Worm (Caenorhabditis elegans): Measurements from ENCODE around the gene B0336.12.
A peak's percentile ranks its signal among the peaks of the same experiment; 100 is the strongest.

The B0336.12 gene

DNA sequence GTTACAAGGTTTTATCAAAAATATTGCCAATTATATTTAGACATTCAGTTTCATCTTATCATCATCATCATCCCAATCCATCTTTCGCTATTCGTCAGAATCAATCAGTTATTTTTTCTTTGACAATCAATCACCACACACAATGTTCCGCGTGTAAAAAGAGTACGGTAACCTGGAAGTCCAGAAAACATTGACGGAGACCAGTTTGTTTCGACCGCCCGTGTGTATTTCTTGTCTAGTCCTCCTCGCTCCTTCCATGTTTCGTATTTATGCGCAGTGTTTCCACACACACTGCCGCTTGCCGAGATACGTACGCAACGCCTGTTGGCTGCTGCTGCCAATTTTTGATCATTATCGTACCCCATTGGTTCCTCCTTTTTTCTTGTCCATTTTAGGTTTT is 731 bp upstream of the B0336.12 start (continued):
- TF ChIP-seq lin-39 (tag; optimal IDR thresholded peaks at IDR 0.05) (no peak), ztf-4 (tag; optimal IDR thresholded peaks at IDR 0.05) (no peak), fos-1 (tag; optimal IDR thresholded peaks at IDR 0.05) (peak; percentile 36), unc-55 (GFP tag; optimal IDR thresholded peaks at IDR 0.05) (no peak), peb-1 (tag; optimal IDR thresholded peaks at IDR 0.05) (no peak), Y55F3AM.14 (GFP tag; optimal IDR thresholded peaks at IDR 0.05) (no peak), ceh-82 (tag; optimal IDR thresholded peaks at IDR 0.05) (no peak), ZK546.5 (tag; optimal IDR thresholded peaks at IDR 0.05) (no peak), nhr-129 (tag; optimal IDR thresholded peaks at IDR 0.05) (peak; percentile 26), mbf-1 (tag; optimal IDR thresholded peaks at IDR 0.05) (no peak)

DNA sequence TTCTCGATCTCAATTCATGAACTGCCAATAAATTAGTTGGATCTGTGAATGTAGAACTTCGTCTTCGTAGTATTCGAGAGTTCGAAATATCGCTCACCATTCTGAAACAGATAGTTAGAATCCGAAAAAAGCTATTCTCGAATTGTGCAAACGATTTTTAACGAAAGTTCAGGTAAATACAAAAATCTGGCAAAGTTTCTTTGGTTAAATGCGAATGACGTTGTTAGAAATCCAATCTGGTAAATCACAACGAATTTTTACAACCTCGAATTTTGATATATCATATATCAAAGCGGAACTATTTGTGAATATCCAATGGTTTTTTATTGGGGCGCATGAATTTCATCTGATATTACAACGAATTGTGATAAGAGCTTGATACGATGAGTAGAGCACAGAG is 721 bp downstream of the B0336.12 start, which contains the start of gene hpo-28:
Gene hpo-28, minus strand, starts transcription at position 101 of the 400 bp plus-strand sequence.
- TF ChIP-seq peb-1 (tag; optimal IDR thresholded peaks at IDR 0.05) (no peak), ceh-16 (tag; optimal IDR thresholded peaks at IDR 0.05) (no peak), ztf-1 (GFP tag; conservative IDR thresholded peaks at IDR 0.05) (no peak), egl-27 (tag; optimal IDR thresholded peaks at IDR 0.05) (no peak), ZK546.5 (tag; optimal IDR thresholded peaks at IDR 0.05) (no peak), crh-2 (tag; optimal IDR thresholded peaks at IDR 0.05) (no peak), sma-9 (GFP tag; optimal IDR thresholded peaks at IDR 0.05) (no peak), sma-9 (tag; optimal IDR thresholded peaks at IDR 0.05) (no peak), ztf-11 (tag; optimal IDR thresholded peaks at IDR 0.05) (no peak), dmd-4 (tag; optimal IDR thresholded peaks at IDR 0.05) (no peak), mab-5 (tag; optimal IDR thresholded peaks at IDR 0.05) (no peak), skn-1 (tag; optimal IDR thresholded peaks at IDR 0.05) (no peak), nhr-237 (tag; optimal IDR thresholded peaks at IDR 0.05) (no peak), ama-1 (optimal IDR thresholded peaks at IDR 0.05) (no peak), aly-2 (tag; optimal IDR thresholded peaks at IDR 0.05) (no peak), zag-1 (tag; optimal IDR thresholded peaks at IDR 0.05) (no peak)

DNA sequence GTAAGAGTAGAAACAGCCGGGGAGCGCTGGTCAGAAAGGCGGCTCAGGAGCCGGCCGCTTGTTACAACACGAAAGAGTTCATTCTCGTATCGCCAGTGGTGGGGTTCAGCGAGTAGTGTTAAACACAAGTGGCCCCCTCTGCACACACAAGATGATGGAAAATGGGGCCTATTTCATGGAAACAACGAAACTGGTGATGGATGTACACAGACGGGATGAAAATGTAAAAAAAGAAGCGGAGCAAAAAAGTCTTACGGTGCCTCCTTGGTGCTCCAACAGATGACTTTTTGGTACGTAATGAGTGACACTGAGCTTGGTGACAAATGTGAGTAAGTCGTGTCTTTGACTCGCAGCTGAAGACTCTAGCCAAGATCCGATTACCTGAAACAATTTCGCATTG is 1.9 kb downstream of the B0336.12 start:
- TF ChIP-seq R02D3.7 (tag; optimal IDR thresholded peaks at IDR 0.05) = no peak
- peak; percentile 50 for TF ChIP-seq nhr-129 (tag; optimal IDR thresholded peaks at IDR 0.05)

DNA sequence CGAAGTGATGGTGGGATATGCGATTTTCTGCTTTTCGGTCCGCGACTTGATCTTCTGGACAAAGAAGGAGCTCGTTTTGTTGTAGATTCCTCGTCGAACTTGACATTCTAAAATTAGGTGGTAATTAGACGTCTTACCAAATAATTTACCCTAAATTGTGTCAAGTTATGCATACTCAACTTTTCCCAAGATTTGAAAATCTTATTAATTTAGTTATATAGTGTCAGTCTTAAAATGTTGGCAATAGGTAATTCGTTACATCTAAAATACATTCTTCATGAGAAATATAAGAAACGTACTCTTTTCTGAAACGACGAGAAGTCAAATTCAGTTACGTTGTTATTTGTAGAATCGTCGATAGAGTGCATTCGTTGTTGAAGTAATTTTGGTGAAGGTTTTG is 2.4 kb downstream of the B0336.12 start:
- TF ChIP-seq nhr-6 (tag; optimal IDR thresholded peaks at IDR 0.05) = no peak
- TF ChIP-seq nhr-23 (tag; optimal IDR thresholded peaks at IDR 0.05) = no peak
- no peak for TF ChIP-seq nhr-11 (tag; optimal IDR thresholded peaks at IDR 0.05)
- no peak for TF ChIP-seq alr-1 (tag; optimal IDR thresholded peaks at IDR 0.05)
- no peak for TF ChIP-seq lin-11 (tag; optimal IDR thresholded peaks at IDR 0.05)
- TF ChIP-seq elt-3 (tag; optimal IDR thresholded peaks at IDR 0.05) = no peak
- no peak for TF ChIP-seq dmd-4 (tag; optimal IDR thresholded peaks at IDR 0.05)
- TF ChIP-seq unc-55 (GFP tag; optimal IDR thresholded peaks at IDR 0.05) = no peak
- no peak for TF ChIP-seq aly-2 (tag; optimal IDR thresholded peaks at IDR 0.05)
- TF ChIP-seq gmeb-1 (tag; optimal IDR thresholded peaks at IDR 0.05) = no peak
- no peak for TF ChIP-seq ztf-4 (tag; optimal IDR thresholded peaks at IDR 0.05)
- TF ChIP-seq ceh-82 (tag; optimal IDR thresholded peaks at IDR 0.05) = no peak
- no peak for TF ChIP-seq sma-9 (GFP tag; optimal IDR thresholded peaks at IDR 0.05)
- TF ChIP-seq sma-9 (tag; optimal IDR thresholded peaks at IDR 0.05) = no peak
- no peak for TF ChIP-seq unc-62 (GFP tag; optimal IDR thresholded peaks at IDR 0.05)
- no peak for TF ChIP-seq lin-39 (tag; optimal IDR thresholded peaks at IDR 0.05)
- TF ChIP-seq mdl-1 (tag; optimal IDR thresholded peaks at IDR 0.05) = no peak
- TF ChIP-seq mbf-1 (tag; optimal IDR thresholded peaks at IDR 0.05) = no peak
- TF ChIP-seq crh-2 (tag; optimal IDR thresholded peaks at IDR 0.05) = no peak
- TF ChIP-seq fos-1 (tag; optimal IDR thresholded peaks at IDR 0.05) = no peak

DNA sequence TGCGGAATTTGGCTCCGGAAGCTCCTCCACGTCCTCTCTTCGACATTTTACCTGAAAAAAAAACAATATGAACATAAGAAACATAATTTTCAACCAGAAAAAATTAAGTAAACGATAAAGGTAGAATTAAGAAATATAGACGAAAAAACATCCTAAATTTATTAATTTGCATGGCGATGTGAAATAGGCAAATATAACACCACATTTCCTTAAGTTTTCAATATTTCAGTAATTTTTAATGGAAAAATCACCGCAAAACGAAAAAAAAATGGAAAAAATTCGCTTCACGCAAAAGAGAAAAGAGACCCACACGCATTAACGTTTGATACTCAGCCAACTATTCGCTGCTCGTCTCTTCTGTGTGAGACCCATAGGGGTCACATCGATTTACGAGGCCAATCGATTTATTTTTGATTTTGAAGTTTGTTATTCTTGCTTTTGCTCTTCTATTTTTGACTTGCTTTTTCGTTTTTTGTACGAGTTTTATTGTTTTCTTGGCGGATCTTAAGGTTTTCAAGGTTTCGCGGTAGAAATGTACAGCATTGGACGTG is 3.8 kb downstream of the B0336.12 start, which contains the start of gene rpl-23:
Gene rpl-23, minus strand, starts transcription at position 51 of the 551 bp plus-strand sequence.
- TF ChIP-seq sma-3 (GFP tag; optimal IDR thresholded peaks at IDR 0.05) = peak; percentile 88
- no peak for TF ChIP-seq aly-2 (tag; optimal IDR thresholded peaks at IDR 0.05)
- TF ChIP-seq nhr-129 (tag; optimal IDR thresholded peaks at IDR 0.05) = peak; percentile 98
- no peak for TF ChIP-seq unc-62 (GFP tag; optimal IDR thresholded peaks at IDR 0.05)
- no peak for TF ChIP-seq ztf-1 (GFP tag; conservative IDR thresholded peaks at IDR 0.05)
- peak; percentile 97 for TF ChIP-seq C34F6.9 (tag; optimal IDR thresholded peaks at IDR 0.05)
- peak; percentile 96 for TF ChIP-seq R02D3.7 (tag; optimal IDR thresholded peaks at IDR 0.05)
- TF ChIP-seq lin-11 (tag; optimal IDR thresholded peaks at IDR 0.05) = peak; percentile 92
- no peak for TF ChIP-seq Y55F3AM.14 (GFP tag; optimal IDR thresholded peaks at IDR 0.05)
- peak; percentile 7 for TF ChIP-seq skn-1 (tag; optimal IDR thresholded peaks at IDR 0.05)
- no peak for TF ChIP-seq elt-3 (tag; optimal IDR thresholded peaks at IDR 0.05)
- TF ChIP-seq nhr-77 (tag; optimal IDR thresholded peaks at IDR 0.05) = peak; percentile 25
- TF ChIP-seq dmd-4 (tag; optimal IDR thresholded peaks at IDR 0.05) = no peak
- peak; percentile 97 for TF ChIP-seq crh-2 (tag; optimal IDR thresholded peaks at IDR 0.05)
- TF ChIP-seq mbf-1 (tag; optimal IDR thresholded peaks at IDR 0.05) = no peak
- TF ChIP-seq nhr-6 (tag; optimal IDR thresholded peaks at IDR 0.05) = peak; percentile 92
- no peak for TF ChIP-seq alr-1 (tag; optimal IDR thresholded peaks at IDR 0.05)
- peak; percentile 89 for TF ChIP-seq nhr-21 (tag; optimal IDR thresholded peaks at IDR 0.05)
- TF ChIP-seq ZK546.5 (tag; optimal IDR thresholded peaks at IDR 0.05) = peak; percentile 59
- peak; percentile 84 for TF ChIP-seq zag-1 (tag; optimal IDR thresholded peaks at IDR 0.05)
- TF ChIP-seq unc-39 (tag; optimal IDR thresholded peaks at IDR 0.05) = no peak
- peak; percentile 85 to 96 for TF ChIP-seq lsy-2 (tag; optimal IDR thresholded peaks at IDR 0.05)
- no peak for TF ChIP-seq peb-1 (tag; optimal IDR thresholded peaks at IDR 0.05)
- no peak for TF ChIP-seq ztf-11 (tag; optimal IDR thresholded peaks at IDR 0.05)
- peak; percentile 84 for TF ChIP-seq sem-4 (tag; optimal IDR thresholded peaks at IDR 0.05)
- peak; percentile 72 for TF ChIP-seq snpc-4 (tag; optimal IDR thresholded peaks at IDR 0.05)
- TF ChIP-seq nhr-11 (tag; optimal IDR thresholded peaks at IDR 0.05) = no peak
- peak; percentile 76 for TF ChIP-seq egl-27 (tag; optimal IDR thresholded peaks at IDR 0.05)
- peak; percentile 91 for TF ChIP-seq gmeb-1 (tag; optimal IDR thresholded peaks at IDR 0.05)
- peak; percentile 93 for TF ChIP-seq fos-1 (tag; optimal IDR thresholded peaks at IDR 0.05)
- TF ChIP-seq ceh-16 (tag; optimal IDR thresholded peaks at IDR 0.05) = peak; percentile 55

All from whole organism, L2 larva.